Fruit fly (Drosophila melanogaster) whole organism, prepupa: ENCODE data around the gene Reg-2.

Source experiments
- Blimp-1 ChIP-seq: fragments of 200-800 bp; sonication (Bioruptor generic); optimal IDR thresholded peaks from 3 replicates; lab custom pipeline; 2017; ENCODE audit warnings: missing biosample characterization, missing genetic modification characterization, mild to moderate bottlenecking, moderate library complexity, missing genetic modification reagents
- CG10631 ChIP-seq: fragments of 200-800 bp; sonication (Bioruptor generic); optimal IDR thresholded peaks from 2 replicates; lab custom pipeline; 2016; ENCODE audit warnings: missing biosample characterization, missing genetic modification characterization
- CG10669 ChIP-seq: fragments of 200-800 bp; sonication (Bioruptor generic); optimal IDR thresholded peaks from 3 replicates; lab custom pipeline; 2018; ENCODE audit warnings: missing biosample characterization, mild to moderate bottlenecking, missing genetic modification characterization, moderate library complexity
- CG11294 ChIP-seq: fragments of 200-800 bp; sonication (Bioruptor generic); IDR thresholded peaks from 2 replicates; pipeline ENCODE4 v1.3.6; 2022; ENCODE audit warnings: missing biosample characterization, missing genetic modification characterization
- CG11902 ChIP-seq: fragments of 200-800 bp; sonication (Bioruptor generic); optimal IDR thresholded peaks from 3 replicates; lab custom pipeline; 2016; ENCODE audit warnings: missing biosample characterization, missing genetic modification characterization
- CG15336 ChIP-seq: fragments of 200-800 bp; sonication (Bioruptor generic); IDR thresholded peaks from 2 replicates; pipeline ENCODE4 v1.3.6; 2022; ENCODE audit warnings: missing biosample characterization, missing genetic modification characterization
- CG1621 ChIP-seq: fragments of 200-800 bp; sonication (Bioruptor generic); optimal IDR thresholded peaks from 3 replicates; lab custom pipeline; 2018; ENCODE audit warnings: missing biosample characterization, mild to moderate bottlenecking, missing genetic modification characterization
- CG3032 ChIP-seq: fragments of 200-800 bp; optimal IDR thresholded peaks from 2 replicates; lab custom pipeline; 2019; ENCODE audit warnings: missing biosample characterization, mild to moderate bottlenecking, missing genetic modification characterization, moderate library complexity
- CG32006 ChIP-seq: fragments of 200-800 bp; sonication (Bioruptor generic); optimal IDR thresholded peaks from 3 replicates; lab custom pipeline; 2017; ENCODE audit warnings: missing biosample characterization, mild to moderate bottlenecking, missing genetic modification characterization
- CG34406 ChIP-seq: fragments of 200-800 bp; sonication (Bioruptor generic); optimal IDR thresholded peaks from 3 replicates; lab custom pipeline; 2016; ENCODE audit warnings: missing biosample characterization, missing genetic modification characterization
- CG3919 ChIP-seq: fragments of 200-800 bp; sonication (Bioruptor generic); optimal IDR thresholded peaks from 3 replicates; lab custom pipeline; 2016; ENCODE audit warnings: missing biosample characterization, missing genetic modification characterization
- CG4318 ChIP-seq: fragments of 200-800 bp; sonication (Bioruptor generic); optimal IDR thresholded peaks from 3 replicates; lab custom pipeline; 2017; ENCODE audit warnings: missing biosample characterization, mild to moderate bottlenecking, missing genetic modification characterization
- CG6163 ChIP-seq: fragments of 200-800 bp; sonication (Bioruptor generic); IDR thresholded peaks from 3 replicates; pipeline ENCODE4 v1.3.6; 2022; ENCODE audit warnings: missing biosample characterization, missing genetic modification characterization
- CG6276 ChIP-seq: fragments of 200-800 bp; sonication (Bioruptor generic); optimal IDR thresholded peaks from 2 replicates; lab custom pipeline; 2017; ENCODE audit warnings: missing biosample characterization, mild to moderate bottlenecking, missing genetic modification characterization
- CG6792 ChIP-seq: fragments of 200-800 bp; sonication (Bioruptor generic); optimal IDR thresholded peaks from 3 replicates; lab custom pipeline; 2016; ENCODE audit warnings: missing biosample characterization, missing genetic modification characterization
- CG6854 ChIP-seq: fragments of 200-800 bp; sonication (Bioruptor generic); optimal IDR thresholded peaks from 2 replicates; lab custom pipeline; 2017; ENCODE audit warnings: missing biosample characterization, mild to moderate bottlenecking, missing genetic modification characterization
- CG7368 ChIP-seq: fragments of 200-800 bp; sonication (Bioruptor generic); optimal IDR thresholded peaks from 3 replicates; lab custom pipeline; 2016; ENCODE audit warnings: missing biosample characterization, missing genetic modification characterization
- CG8119 ChIP-seq: fragments of 200-800 bp; sonication (Bioruptor generic); IDR thresholded peaks from 3 replicates; pipeline ENCODE4 v1.3.6; 2022; ENCODE audit warnings: missing biosample characterization, missing genetic modification characterization
- CG8319 ChIP-seq: fragments of 200-800 bp; sonication (Bioruptor generic); optimal IDR thresholded peaks from 3 replicates; lab custom pipeline; 2016; ENCODE audit warnings: missing biosample characterization, missing genetic modification characterization
- CG8632 ChIP-seq: fragments of 200-800 bp; sonication (Bioruptor generic); optimal IDR thresholded peaks from 3 replicates; lab custom pipeline; 2016; ENCODE audit warnings: missing biosample characterization, missing genetic modification characterization
- Eip75B ChIP-seq: fragments of 200-800 bp; sonication (Bioruptor generic); optimal IDR thresholded peaks from 3 replicates; lab custom pipeline; 2016; ENCODE audit warnings: missing biosample characterization, missing genetic modification characterization
- Eip78C ChIP-seq: fragments of 200-800 bp; sonication (Bioruptor generic); peaks from one replicate; lab custom pipeline; 2016; ENCODE audit warnings: missing biosample characterization, missing genetic modification characterization
- Eip93F ChIP-seq: fragments of 200-800 bp; sonication (Bioruptor generic); optimal IDR thresholded peaks from 2 replicates; lab custom pipeline; 2016; ENCODE audit warnings: missing biosample characterization, mild to moderate bottlenecking, missing genetic modification characterization
- Ets96B ChIP-seq: fragments of 200-800 bp; optimal IDR thresholded peaks from 2 replicates; lab custom pipeline; 2019; ENCODE audit warnings: missing biosample characterization, mild to moderate bottlenecking, missing genetic modification characterization, moderate library complexity
- Hr38 ChIP-seq: sonication (Bioruptor generic); optimal IDR thresholded peaks from 2 replicates; lab custom pipeline; 2016; ENCODE audit warnings: missing biosample characterization, missing genetic modification characterization
- Hr39 ChIP-seq: fragments of 200-800 bp; sonication (Bioruptor generic); optimal IDR thresholded peaks from 2 replicates; lab custom pipeline; 2016; ENCODE audit warnings: missing biosample characterization, missing genetic modification characterization
- Hr4 ChIP-seq: fragments of 200-800 bp; sonication (Bioruptor generic); optimal IDR thresholded peaks from 3 replicates; lab custom pipeline; 2016; ENCODE audit warnings: missing biosample characterization, missing genetic modification characterization
- Lpt ChIP-seq: fragments of 200-800 bp; sonication (Bioruptor generic); optimal IDR thresholded peaks from 3 replicates; lab custom pipeline; 2016; ENCODE audit warnings: missing biosample characterization, missing genetic modification characterization
- Met ChIP-seq: fragments of 200-800 bp; sonication (Bioruptor generic); optimal IDR thresholded peaks from 3 replicates; lab custom pipeline; 2016; ENCODE audit warnings: missing biosample characterization, missing genetic modification characterization
- OdsH ChIP-seq: fragments of 200-800 bp; sonication (Bioruptor generic); optimal IDR thresholded peaks from 3 replicates; lab custom pipeline; 2016; ENCODE audit warnings: missing biosample characterization, missing genetic modification characterization
- Smox ChIP-seq: fragments of 200-800 bp; sonication (Bioruptor generic); optimal IDR thresholded peaks from 3 replicates; lab custom pipeline; 2016; ENCODE audit warnings: missing biosample characterization, missing genetic modification characterization
- Sox102F ChIP-seq: fragments of 200-800 bp; sonication (Bioruptor generic); optimal IDR thresholded peaks from 2 replicates; lab custom pipeline; 2016; ENCODE audit warnings: missing biosample characterization, mild to moderate bottlenecking, missing genetic modification characterization
- Sox14 ChIP-seq: fragments of 200-800 bp; sonication (Bioruptor generic); optimal IDR thresholded peaks from 3 replicates; lab custom pipeline; 2016; ENCODE audit warnings: missing biosample characterization, missing genetic modification characterization
- Sox15 ChIP-seq: fragments of 200-800 bp; sonication (Bioruptor generic); optimal IDR thresholded peaks from 3 replicates; lab custom pipeline; 2016; ENCODE audit warnings: missing biosample characterization, missing genetic modification characterization
- achi ChIP-seq: fragments of 200-800 bp; sonication (Bioruptor generic); optimal IDR thresholded peaks from 3 replicates; lab custom pipeline; 2016; ENCODE audit warnings: missing biosample characterization, missing genetic modification characterization
- acj6 ChIP-seq: fragments of 200-800 bp; sonication (Bioruptor generic); optimal IDR thresholded peaks from 3 replicates; lab custom pipeline; 2016; ENCODE audit warnings: missing biosample characterization, missing genetic modification characterization
- cyc ChIP-seq: fragments of 200-800 bp; sonication (Bioruptor generic); optimal IDR thresholded peaks from 3 replicates; lab custom pipeline; 2016; ENCODE audit warnings: missing biosample characterization, missing genetic modification characterization
- dsx ChIP-seq: fragments of 200-800 bp; optimal IDR thresholded peaks from 3 replicates; lab custom pipeline; 2019; ENCODE audit warnings: missing biosample characterization, mild to moderate bottlenecking, missing genetic modification characterization, moderate library complexity; ENCODE audit not compliant: poor library complexity, severe bottlenecking
- eg ChIP-seq: fragments of 200-800 bp; sonication (Bioruptor generic); IDR thresholded peaks from 3 replicates; pipeline ENCODE4 v1.3.6; 2022; ENCODE audit warnings: missing biosample characterization, missing genetic modification characterization
- esn ChIP-seq: fragments of 200-800 bp; sonication (Bioruptor generic); optimal IDR thresholded peaks from 2 replicates; lab custom pipeline; 2016; ENCODE audit warnings: missing biosample characterization, mild to moderate bottlenecking, missing genetic modification characterization, moderate library complexity
- fd59A ChIP-seq: fragments of 200-800 bp; sonication (Bioruptor generic); optimal IDR thresholded peaks from 2 replicates; lab custom pipeline; 2017; ENCODE audit warnings: missing biosample characterization, mild to moderate bottlenecking, missing genetic modification characterization, missing genetic modification reagents
- fd85E ChIP-seq: fragments of 200-800 bp; sonication (Bioruptor generic); optimal IDR thresholded peaks from 3 replicates; lab custom pipeline; 2016; ENCODE audit warnings: missing biosample characterization, missing genetic modification characterization
- fkh ChIP-seq: fragments of 200-800 bp; sonication (Bioruptor generic); optimal IDR thresholded peaks from 3 replicates; lab custom pipeline; 2017; ENCODE audit warnings: missing biosample characterization, mild to moderate bottlenecking, missing genetic modification characterization, moderate library complexity
- lz ChIP-seq: fragments of 200-800 bp; sonication (Bioruptor generic); optimal IDR thresholded peaks from 3 replicates; lab custom pipeline; 2016; ENCODE audit warnings: missing biosample characterization, missing genetic modification characterization
- net ChIP-seq: fragments of 200-800 bp; sonication (Bioruptor generic); optimal IDR thresholded peaks from 3 replicates; lab custom pipeline; 2016; ENCODE audit warnings: missing biosample characterization, missing genetic modification characterization
- pdm3 ChIP-seq: fragments of 200-800 bp; sonication (Bioruptor generic); optimal IDR thresholded peaks from 3 replicates; lab custom pipeline; 2016; ENCODE audit warnings: missing biosample characterization, missing genetic modification characterization
- svp ChIP-seq: fragments of 200-800 bp; sonication (Bioruptor generic); peaks from one replicate; lab custom pipeline; 2016; ENCODE audit warnings: missing biosample characterization, missing genetic modification characterization

Reg-2 gene

dm6 chr3L:565964-566627 lies 40.3 kb downstream of the Reg-2 start (continued):
- TF ChIP-seq CG6163 (GFP tag; lab: Robert Waterston, UW) (peak; percentile 73), CG8632 (GFP tag; lab: Kevin White, UChicago) (peak; percentile 83), CG32006 (GFP tag; lab: Kevin White, UChicago) (peak; percentile 95), CG8119 (GFP tag; lab: Robert Waterston, UW) (peak; percentile 85), CG34406 (GFP tag; lab: Kevin White, UChicago) (peak; percentile 85), lz (peak; percentile 93), eg (GFP tag; lab: Robert Waterston, UW) (peak; percentile 83), achi (GFP tag; lab: Kevin White, UChicago) (peak; percentile 88), CG10669 (GFP tag; lab: Kevin White, UChicago) (peak; percentile 93), Hr38 (no peak), svp (GFP tag; lab: Kevin White, UChicago) (peak; percentile 98), Sox102F (GFP tag; lab: Kevin White, UChicago) (peak; percentile 88), CG3032 (peak; percentile 92), CG4318 (GFP tag; lab: Kevin White, UChicago) (no peak), CG7368 (peak; percentile 81), acj6 (GFP tag; lab: Kevin White, UChicago) (peak; percentile 90), Eip78C (GFP tag; lab: Kevin White, UChicago) (peak; percentile 97), CG10631 (GFP tag; lab: Kevin White, UChicago) (peak; percentile 89), Met (GFP tag; lab: Kevin White, UChicago) (peak; percentile 92), fd59A (peak; percentile 87), CG8319 (GFP tag; lab: Kevin White, UChicago) (peak; percentile 67), Lpt (GFP tag; lab: Kevin White, UChicago) (peak; percentile 81), CG6276 (GFP tag; lab: Kevin White, UChicago) (peak; percentile 86), CG1621 (tag; lab: Kevin White, UChicago) (peak; percentile 86), Smox (peak; percentile 90), CG11294 (peak; percentile 57), CG15336 (GFP tag; lab: Robert Waterston, UW) (peak; percentile 91), CG3919 (peak; percentile 90), cyc (GFP tag; lab: Kevin White, UChicago) (peak; percentile 92), net (GFP tag; lab: Kevin White, UChicago) (peak; percentile 89), OdsH (GFP tag; lab: Kevin White, UChicago) (peak; percentile 89), fd85E (GFP tag; lab: Kevin White, UChicago) (peak; percentile 78), fkh (no peak)
- TF ChIP-seq, all 60 proteins: peak for 56

dm6 chr3L:565561-565960 lies 40.8 kb downstream of the Reg-2 start:
- TF ChIP-seq eg (GFP tag; lab: Robert Waterston, UW), result no peak
- TF ChIP-seq cyc (GFP tag; lab: Kevin White, UChicago), result no peak
- peak; percentile 2 for TF ChIP-seq Blimp-1
- TF ChIP-seq dsx, result peak; percentile 97
- no peak for TF ChIP-seq CG6792
- TF ChIP-seq Sox15 (GFP tag; lab: Kevin White, UChicago), result no peak
- TF ChIP-seq acj6 (GFP tag; lab: Kevin White, UChicago), result no peak
- TF ChIP-seq, all 60 proteins: peak for 2

dm6 chr3L:563951-564350 lies 42.4 kb downstream of the Reg-2 start:
- TF ChIP-seq Sox14, result peak; percentile 61
- peak; percentile 31 for TF ChIP-seq CG4318 (GFP tag; lab: Kevin White, UChicago)
- no peak for TF ChIP-seq Ets96B (tag; lab: Kevin White, UChicago)
- TF ChIP-seq Eip78C (GFP tag; lab: Kevin White, UChicago), result no peak
- TF ChIP-seq Smox, result no peak
- TF ChIP-seq Hr39 (GFP tag; lab: Kevin White, UChicago), result peak; percentile 26
- TF ChIP-seq eg (GFP tag; lab: Robert Waterston, UW), result peak; percentile 69
- TF ChIP-seq CG6276 (GFP tag; lab: Kevin White, UChicago), result no peak
- peak; percentile 44; the same call in 2 of the 3 replicates for TF ChIP-seq CG6163 (GFP tag; lab: Robert Waterston, UW)
- TF ChIP-seq net (GFP tag; lab: Kevin White, UChicago), result peak; percentile 48
- TF ChIP-seq CG6792, result no peak
- peak; percentile 53 for TF ChIP-seq pdm3 (GFP tag; lab: Kevin White, UChicago)
- TF ChIP-seq Eip93F (GFP tag; lab: Kevin White, UChicago), result no peak
- TF ChIP-seq CG8119 (GFP tag; lab: Robert Waterston, UW), result peak; percentile 79
- TF ChIP-seq OdsH (GFP tag; lab: Kevin White, UChicago), result peak; percentile 47
- TF ChIP-seq Hr4 (GFP tag; lab: Kevin White, UChicago), result peak; percentile 76
- peak; percentile 10 for TF ChIP-seq Eip75B (GFP tag; lab: Kevin White, UChicago)
- peak; percentile 27 for TF ChIP-seq esn
- TF ChIP-seq acj6 (GFP tag; lab: Kevin White, UChicago), result peak; percentile 5
- TF ChIP-seq CG10631 (GFP tag; lab: Kevin White, UChicago), result peak; percentile 1
- peak; percentile 44 for TF ChIP-seq achi (GFP tag; lab: Kevin White, UChicago)
- no peak for TF ChIP-seq CG11902
- TF ChIP-seq CG6854, result no peak
